Fruit fly (Drosophila melanogaster): ENCODE results near the gene PNKP.

dm6 chr3R:8327967-8328789 lies 15.1 kb downstream of the PNKP start:
- TF ChIP-seq psq (optimal IDR thresholded peaks at IDR 0.05) = no peak
- TF ChIP-seq Dll (optimal IDR thresholded peaks at IDR 0.05) = no peak
- no peak for TF ChIP-seq usp (GFP tag; optimal IDR thresholded peaks at IDR 0.05)

Data from whole organism.